Fruit fly (Drosophila melanogaster) whole organism, embryonic: Measurements from ENCODE around the gene CG3625.

Source experiments
- Asciz ChIP-seq: fragments of 200-800 bp; sonication (Bioruptor generic); optimal IDR thresholded peaks from 2 replicates; lab custom pipeline; 2017; ENCODE audit warnings: missing biosample characterization, mild to moderate bottlenecking, missing genetic modification characterization, missing genetic modification reagents
- BEAF-32 ChIP-seq: fragments of 200-800 bp; sonication (Bioruptor generic); optimal IDR thresholded peaks from 3 replicates; lab custom pipeline; 2017; ENCODE audit warnings: missing biosample characterization, missing genetic modification characterization, mild to moderate bottlenecking, moderate library complexity, missing genetic modification reagents
- Bgb ChIP-seq: fragments of 200-800 bp; sonication (Bioruptor generic); IDR thresholded peaks from 2 replicates; pipeline ENCODE4 v1.3.6; 2022; ENCODE audit warnings: missing biosample characterization, missing genetic modification characterization; ENCODE audit not compliant: partially characterized antibody
- BtbVII ChIP-seq: fragments of 200-800 bp; sonication (Bioruptor generic); optimal IDR thresholded peaks from 3 replicates; lab custom pipeline; 2017; ENCODE audit warnings: missing biosample characterization, mild to moderate bottlenecking, missing genetic modification characterization
- CG11093 ChIP-seq: fragments of 200-800 bp; sonication (Bioruptor generic); IDR thresholded peaks from 3 replicates; pipeline ENCODE4 v1.3.6; 2022; ENCODE audit warnings: missing biosample characterization, missing genetic modification characterization
- CG11398 ChIP-seq: fragments of 200-800 bp; sonication (Bioruptor generic); optimal IDR thresholded peaks from 2 replicates; lab custom pipeline; 2016; ENCODE audit warnings: missing biosample characterization, missing genetic modification characterization
- CG13424 ChIP-seq: fragments of 200-800 bp; sonication (Bioruptor generic); optimal IDR thresholded peaks from 2 replicates; lab custom pipeline; 2019; ENCODE audit warnings: missing biosample characterization, mild to moderate bottlenecking, missing genetic modification characterization, moderate library complexity
- CG13894 ChIP-seq: fragments of 200-800 bp; sonication (Bioruptor generic); optimal IDR thresholded peaks from 3 replicates; lab custom pipeline; 2018; ENCODE audit warnings: missing biosample characterization, mild to moderate bottlenecking, missing genetic modification characterization, moderate library complexity
- CG15479 ChIP-seq: fragments of 200-800 bp; sonication (Bioruptor generic); optimal IDR thresholded peaks from 3 replicates; lab custom pipeline; 2019; ENCODE audit warnings: missing biosample characterization, mild to moderate bottlenecking, missing genetic modification characterization, moderate library complexity
- CG17186 ChIP-seq: fragments of 200-800 bp; sonication (Bioruptor generic); optimal IDR thresholded peaks from 3 replicates; lab custom pipeline; 2017; ENCODE audit warnings: missing biosample characterization, missing genetic modification reagents, missing genetic modification characterization
- CG17359 ChIP-seq: fragments of 200-800 bp; sonication (Bioruptor generic); optimal IDR thresholded peaks from 3 replicates; lab custom pipeline; 2018; ENCODE audit warnings: missing biosample characterization, mild to moderate bottlenecking, missing genetic modification characterization, moderate library complexity
- CG30403 ChIP-seq: fragments of 200-800 bp; sonication (Bioruptor generic); optimal IDR thresholded peaks from 3 replicates; lab custom pipeline; 2016; ENCODE audit warnings: missing biosample characterization, missing genetic modification characterization
- CG31441 ChIP-seq: fragments of 200-800 bp; sonication (Bioruptor generic); IDR thresholded peaks from 2 replicates; pipeline ENCODE4 v1.3.6; 2022; ENCODE audit warnings: missing biosample characterization, missing genetic modification characterization
- CG3163 ChIP-seq: fragments of 200-800 bp; sonication (Bioruptor generic); optimal IDR thresholded peaks from 3 replicates; lab custom pipeline; 2016; ENCODE audit warnings: missing biosample characterization, missing genetic modification characterization
- CG33213 ChIP-seq: fragments of 200-800 bp; sonication (Bioruptor generic); optimal IDR thresholded peaks from 3 replicates; lab custom pipeline; 2016; ENCODE audit warnings: missing biosample characterization, missing genetic modification characterization
- CG34224 ChIP-seq: fragments of 200-800 bp; sonication (Bioruptor generic); IDR thresholded peaks from 3 replicates; pipeline ENCODE4 v1.3.6; 2022; ENCODE audit warnings: missing biosample characterization, missing genetic modification characterization; ENCODE audit not compliant: partially characterized antibody
- CG4360 ChIP-seq: fragments of 200-800 bp; sonication (Bioruptor generic); IDR thresholded peaks from 2 replicates; pipeline ENCODE4 v1.3.6; 2022; ENCODE audit warnings: missing biosample characterization, missing genetic modification characterization
- CG5245 ChIP-seq: fragments of 200-800 bp; sonication (Bioruptor generic); optimal IDR thresholded peaks from 3 replicates; lab custom pipeline; 2016; ENCODE audit warnings: missing biosample characterization, missing genetic modification characterization
- CG7745 ChIP-seq: fragments of 200-800 bp; sonication (Bioruptor generic); optimal IDR thresholded peaks from 2 replicates; lab custom pipeline; 2018; ENCODE audit warnings: missing biosample characterization, mild to moderate bottlenecking, missing genetic modification characterization, moderate library complexity
- CG7987 ChIP-seq: fragments of 200-800 bp; sonication (Bioruptor generic); optimal IDR thresholded peaks from 2 replicates; lab custom pipeline; 2018; ENCODE audit warnings: missing biosample characterization, mild to moderate bottlenecking, missing genetic modification characterization, moderate library complexity
- CG8281 ChIP-seq: fragments of 200-800 bp; sonication (Bioruptor generic); optimal IDR thresholded peaks from 2 replicates; lab custom pipeline; 2018; ENCODE audit warnings: missing biosample characterization, mild to moderate bottlenecking, missing genetic modification characterization, moderate library complexity
- CG8765 ChIP-seq: fragments of 200-800 bp; sonication (Bioruptor generic); IDR thresholded peaks from 2 replicates; pipeline ENCODE4 v1.3.6; 2022; ENCODE audit warnings: missing biosample characterization, missing genetic modification characterization
- CG8924 ChIP-seq: fragments of 200-800 bp; optimal IDR thresholded peaks from 3 replicates; lab custom pipeline; 2019; ENCODE audit warnings: missing biosample characterization, mild to moderate bottlenecking, missing genetic modification characterization, moderate library complexity
- Dad ChIP-seq: fragments of 200-800 bp; sonication (Bioruptor generic); optimal IDR thresholded peaks from 3 replicates; lab custom pipeline; 2016; ENCODE audit warnings: missing biosample characterization, missing genetic modification characterization
- Dref ChIP-seq: fragments of 200-800 bp; sonication (Bioruptor generic); IDR thresholded peaks from 2 replicates; pipeline ENCODE4 v1.3.6; 2022; ENCODE audit warnings: missing biosample characterization, missing genetic modification characterization
- Eip74EF ChIP-seq, 2 experiments: fragments of 200-800 bp in 1 of 2; fragments of >200 bp in 1 of 2; sonication (Bioruptor generic) in 1 of 2; optimal IDR thresholded peaks; 2 replicates each; lab custom pipeline; 2017 to 2019; ENCODE audit warnings: missing biosample characterization in 2 of 2, missing genetic modification characterization in 2 of 2, mild to moderate bottlenecking in 1 of 2, moderate library complexity in 1 of 2
- Gug ChIP-seq: fragments of 200-800 bp; sonication (Bioruptor generic); IDR thresholded peaks from 4 replicates; pipeline ENCODE4 v1.3.6; 2022; ENCODE audit warnings: missing biosample characterization, missing genetic modification characterization
- Hr3 ChIP-seq: fragments of 200-800 bp; sonication (Bioruptor generic); optimal IDR thresholded peaks from 3 replicates; lab custom pipeline; 2016; ENCODE audit warnings: missing biosample characterization, missing genetic modification characterization
- Med ChIP-seq: fragments of 200-800 bp; sonication (Bioruptor generic); peaks from one replicate; lab custom pipeline; 2016; ENCODE audit warnings: missing biosample characterization, missing genetic modification characterization, mild to moderate bottlenecking, inconsistent platforms, moderate library complexity
- NK7.1 ChIP-seq: fragments of 200-800 bp; sonication (Bioruptor generic); optimal IDR thresholded peaks from 3 replicates; lab custom pipeline; 2016; ENCODE audit warnings: missing biosample characterization, missing genetic modification characterization
- Neu2 ChIP-seq: fragments of 200-800 bp; sonication (Bioruptor generic); optimal IDR thresholded peaks from 3 replicates; lab custom pipeline; 2016; ENCODE audit warnings: missing biosample characterization, missing genetic modification characterization, borderline replicate concordance
- NfI ChIP-seq: fragments of 200-800 bp; sonication (Bioruptor generic); optimal IDR thresholded peaks from 3 replicates; lab custom pipeline; 2018; ENCODE audit warnings: missing biosample characterization, mild to moderate bottlenecking, missing genetic modification characterization, moderate library complexity
- Ptx1 ChIP-seq: fragments of 200-800 bp; sonication (Bioruptor generic); IDR thresholded peaks from 2 replicates; pipeline ENCODE4 v1.3.6; 2022; ENCODE audit warnings: missing biosample characterization, missing genetic modification characterization
- Ravus ChIP-seq: fragments of 200-800 bp; sonication (Bioruptor generic); IDR thresholded peaks from 2 replicates; pipeline ENCODE4 v1.3.6; 2022; ENCODE audit warnings: missing biosample characterization, missing genetic modification characterization
- Spps ChIP-seq: fragments of 200-800 bp; sonication (Bioruptor generic); optimal IDR thresholded peaks from 2 replicates; lab custom pipeline; 2018; ENCODE audit warnings: missing biosample characterization, mild to moderate bottlenecking, missing genetic modification characterization
- ac ChIP-seq: fragments of 200-800 bp; sonication (Bioruptor generic); optimal IDR thresholded peaks from 3 replicates; lab custom pipeline; 2017; ENCODE audit warnings: missing biosample characterization, mild to moderate bottlenecking, missing genetic modification characterization
- br ChIP-seq: fragments of >200 bp; optimal IDR thresholded peaks from 2 replicates; lab custom pipeline; 2017
- bsh ChIP-seq, 2 experiments: fragments of 200-800 bp; sonication (Bioruptor generic); optimal IDR thresholded peaks; 2 replicates each; lab custom pipeline; 2017 to 2018; ENCODE audit warnings: mild to moderate bottlenecking in 2 of 2, missing biosample characterization in 2 of 2, missing genetic modification characterization in 2 of 2, moderate library complexity in 1 of 2
- cato ChIP-seq: fragments of 200-800 bp; sonication (Bioruptor generic); optimal IDR thresholded peaks from 2 replicates; lab custom pipeline; 2016; ENCODE audit warnings: missing biosample characterization, missing genetic modification characterization, borderline replicate concordance
- emc ChIP-seq: fragments of 200-800 bp; sonication (Bioruptor generic); optimal IDR thresholded peaks from 2 replicates; lab custom pipeline; 2016; ENCODE audit warnings: missing biosample characterization, missing genetic modification characterization
- gsb-n ChIP-seq: fragments of 200-800 bp; sonication (Bioruptor generic); optimal IDR thresholded peaks from 3 replicates; lab custom pipeline; 2018; ENCODE audit warnings: missing biosample characterization, mild to moderate bottlenecking, missing genetic modification characterization
- jing ChIP-seq: fragments of 200-800 bp; sonication (Bioruptor generic); optimal IDR thresholded peaks from 2 replicates; lab custom pipeline; 2018; ENCODE audit warnings: missing biosample characterization, mild to moderate bottlenecking, missing genetic modification characterization
- nerfin-2 ChIP-seq: fragments of 200-800 bp; sonication (Bioruptor generic); IDR thresholded peaks from 2 replicates; pipeline ENCODE4 v1.3.6; 2022; ENCODE audit warnings: missing biosample characterization, missing genetic modification characterization; ENCODE audit not compliant: partially characterized antibody
- pan ChIP-seq, 4 experiments: fragments of >200 bp in 3 of 4; fragments of 200-800 bp in 1 of 4; sonication (Bioruptor generic) in 1 of 4; optimal IDR thresholded peaks in 3 of 4; IDR thresholded peaks in 1 of 4; 2 replicates each; pipeline versions ENCODE4 v1.3.6 to Lab custom; 2017 to 2022; ENCODE audit warnings: missing biosample characterization in 2 of 4, missing genetic modification characterization in 2 of 4, mixed read lengths in 1 of 4
- run ChIP-seq: fragments of 200-800 bp; sonication (Bioruptor generic); optimal IDR thresholded peaks from 3 replicates; lab custom pipeline; 2018; ENCODE audit warnings: missing biosample characterization, mild to moderate bottlenecking, missing genetic modification characterization
- shn ChIP-seq: fragments of 200-800 bp; sonication (Bioruptor generic); optimal IDR thresholded peaks from 3 replicates; lab custom pipeline; 2016; ENCODE audit warnings: missing biosample characterization, missing genetic modification characterization
- tap ChIP-seq: fragments of 200-800 bp; optimal IDR thresholded peaks from 3 replicates; lab custom pipeline; 2019; ENCODE audit warnings: missing biosample characterization, mild to moderate bottlenecking, missing genetic modification characterization, moderate library complexity
- zf30C ChIP-seq: fragments of 200-800 bp; sonication (Bioruptor generic); optimal IDR thresholded peaks from 3 replicates; lab custom pipeline; 2018; ENCODE audit warnings: missing biosample characterization, mild to moderate bottlenecking, missing genetic modification characterization

CG3625 gene

dm6 chr2L:267441-268089 is 24.0 kb downstream of the CG3625 start, which contains the start of gene CG17075 (continued):
- peak; percentile 90 for TF ChIP-seq Ravus (GFP tag; lab: Robert Waterston, UW)
- peak; percentile 23 for TF ChIP-seq ac (GFP tag; lab: Kevin White, UChicago)
- TF ChIP-seq Asciz (GFP tag; lab: Kevin White, UChicago): peak; percentile 95
- peak; percentile 48 for TF ChIP-seq shn (GFP tag; lab: Kevin White, UChicago)
- no peak for TF ChIP-seq Neu2
- TF ChIP-seq CG8765: 0 out of 2 replicates have a peak, but pooled peaks have one; percentile 42
- no peak for TF ChIP-seq BEAF-32 (GFP tag; lab: Kevin White, UChicago)
- TF ChIP-seq CG7745 (tag; lab: Kevin White, UChicago): no peak
- peak; percentile 72 for TF ChIP-seq CG8281
- TF ChIP-seq BtbVII (GFP tag; lab: Kevin White, UChicago): peak; percentile 95
- TF ChIP-seq run: peak; percentile 87
- peak; percentile 94 for TF ChIP-seq CG13894 (tag; lab: Kevin White, UChicago)
- TF ChIP-seq Spps (tag; lab: Kevin White, UChicago): peak; percentile 64
- peak; percentile 82 for TF ChIP-seq Dad (GFP tag; lab: Kevin White, UChicago)
- no peak for TF ChIP-seq Bgb (GFP tag; lab: Robert Waterston, UW)
- TF ChIP-seq emc (GFP tag; lab: Kevin White, UChicago): peak; percentile 62
- peak in 1 of 2 experiments; percentile 93 for TF ChIP-seq Eip74EF (GFP tag; optimal IDR thresholded peaks at IDR 0.05; lab: Kevin White, UChicago)
- peak; percentile 96 for TF ChIP-seq CG17359
- TF ChIP-seq CG8924 (tag; lab: Kevin White, UChicago): peak; percentile 96
- TF ChIP-seq CG4360 (GFP tag; lab: Robert Waterston, UW): peak; percentile 63
- TF ChIP-seq CG11398 (GFP tag; lab: Kevin White, UChicago): peak; percentile 70
- peak; percentile 95 for TF ChIP-seq NfI
- TF ChIP-seq jing (GFP tag; lab: Kevin White, UChicago): peak; percentile 88
- TF ChIP-seq cato (GFP tag; lab: Kevin White, UChicago): peak; percentile 88
- TF ChIP-seq Dref (GFP tag; lab: Robert Waterston, UW): peak; percentile 32; the same call in 1 of the 2 replicates
- peak; percentile 93 for TF ChIP-seq Hr3
- peak; percentile 92 for TF ChIP-seq CG5245 (GFP tag; lab: Kevin White, UChicago)
- TF ChIP-seq br (lab: Kevin White, UChicago): no peak
- peak; percentile 89 for TF ChIP-seq gsb-n (tag; lab: Kevin White, UChicago)
- TF ChIP-seq CG13424 (tag; lab: Kevin White, UChicago): peak; percentile 95
- TF ChIP-seq pan (optimal IDR thresholded peaks at IDR 0.05; lab: Kevin White, UChicago): no peak
- TF ChIP-seq pan (GFP tag; optimal IDR thresholded peaks at IDR 0.05 in 1 of 2, IDR thresholded peaks at IDR 0.05 in 1 of 2): peak in 1 of 2 experiments; percentile 97
- peak; percentile 12 for TF ChIP-seq CG33213
- TF ChIP-seq CG3163 (GFP tag; lab: Kevin White, UChicago): peak; percentile 24
- TF ChIP-seq tap (tag; lab: Kevin White, UChicago): peak; percentile 89
- peak; percentile 97 for TF ChIP-seq Ptx1 (GFP tag; lab: Robert Waterston, UW)
- peak; percentile 36 for TF ChIP-seq CG17186 (GFP tag; lab: Kevin White, UChicago)
- TF ChIP-seq bsh (GFP tag; optimal IDR thresholded peaks at IDR 0.05; lab: Kevin White, UChicago): peak; percentile 39 to 92
- TF ChIP-seq NK7.1 (GFP tag; lab: Kevin White, UChicago): peak; percentile 39
- peak; percentile 96 for TF ChIP-seq CG30403
- TF ChIP-seq CG34224 (GFP tag; lab: Robert Waterston, UW): no peak
- TF ChIP-seq CG11093 (GFP tag; lab: Robert Waterston, UW): peak; percentile 91
- peak; percentile 77 for TF ChIP-seq zf30C (GFP tag; lab: Kevin White, UChicago)
- TF ChIP-seq Med (GFP tag; lab: Kevin White, UChicago): peak; percentile 94
- TF ChIP-seq CG7987 (GFP tag; lab: Kevin White, UChicago): peak; percentile 76
- no peak for TF ChIP-seq nerfin-2 (GFP tag; lab: Robert Waterston, UW)
- TF ChIP-seq CG31441 (GFP tag; lab: Robert Waterston, UW): peak; percentile 98
- TF ChIP-seq Gug (GFP tag; lab: Robert Waterston, UW): peak; percentile 91
- no peak for TF ChIP-seq CG15479 (GFP tag; lab: Kevin White, UChicago)
